Worm (Caenorhabditis elegans) whole organism, L2 larva: ENCODE results near the gene piga-1.

ENCODE experiments used
- gmeb-1 ChIP-seq: fragments of 150-350 bp; optimal IDR thresholded peaks from 2 replicates; lab custom pipeline; 2014; ENCODE audit warnings: missing biosample characterization, missing genetic modification characterization
- nhr-237 ChIP-seq: fragments of 150-350 bp; optimal IDR thresholded peaks from 2 replicates; lab custom pipeline; 2014; ENCODE audit warnings: missing biosample characterization, missing genetic modification characterization
- snpc-4 ChIP-seq: fragments of 150-350 bp; optimal IDR thresholded peaks from 2 replicates; lab custom pipeline; 2014; ENCODE audit warnings: missing biosample characterization, missing genetic modification characterization
- ztf-4 ChIP-seq: fragments of 150-350 bp; optimal IDR thresholded peaks from 2 replicates; lab custom pipeline; 2014; ENCODE audit warnings: missing biosample characterization, missing genetic modification characterization

DNA sequence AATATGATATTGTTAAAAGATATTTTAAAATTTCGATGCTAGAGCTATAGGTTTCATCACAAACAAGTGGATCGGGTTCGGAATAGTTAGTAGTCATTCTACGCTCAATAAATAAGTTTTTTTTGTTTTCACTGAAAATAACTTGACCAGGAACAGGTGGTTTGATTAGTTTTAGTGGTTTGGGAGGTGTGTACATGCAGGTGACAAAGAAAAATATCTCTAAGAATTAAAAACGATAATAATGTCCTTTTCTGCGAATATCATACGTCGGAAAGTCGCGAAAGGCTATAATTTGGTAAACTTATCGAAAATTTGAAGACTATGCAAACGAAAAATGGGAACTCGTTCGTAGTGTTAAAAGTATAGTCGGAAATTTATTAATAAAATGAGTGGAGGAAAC lies 48.8 kb upstream of the piga-1 start, which contains the start of gene srg-15:
- TF ChIP-seq gmeb-1 (no peak), ztf-4 (tag; lab: Kevin White, UChicago) (no peak), snpc-4 (no peak), nhr-237 (tag; lab: Kevin White, UChicago) (no peak)
